Fruit fly (Drosophila melanogaster): ENCODE results near the gene Pex12.

Pex12 gene

DNA sequence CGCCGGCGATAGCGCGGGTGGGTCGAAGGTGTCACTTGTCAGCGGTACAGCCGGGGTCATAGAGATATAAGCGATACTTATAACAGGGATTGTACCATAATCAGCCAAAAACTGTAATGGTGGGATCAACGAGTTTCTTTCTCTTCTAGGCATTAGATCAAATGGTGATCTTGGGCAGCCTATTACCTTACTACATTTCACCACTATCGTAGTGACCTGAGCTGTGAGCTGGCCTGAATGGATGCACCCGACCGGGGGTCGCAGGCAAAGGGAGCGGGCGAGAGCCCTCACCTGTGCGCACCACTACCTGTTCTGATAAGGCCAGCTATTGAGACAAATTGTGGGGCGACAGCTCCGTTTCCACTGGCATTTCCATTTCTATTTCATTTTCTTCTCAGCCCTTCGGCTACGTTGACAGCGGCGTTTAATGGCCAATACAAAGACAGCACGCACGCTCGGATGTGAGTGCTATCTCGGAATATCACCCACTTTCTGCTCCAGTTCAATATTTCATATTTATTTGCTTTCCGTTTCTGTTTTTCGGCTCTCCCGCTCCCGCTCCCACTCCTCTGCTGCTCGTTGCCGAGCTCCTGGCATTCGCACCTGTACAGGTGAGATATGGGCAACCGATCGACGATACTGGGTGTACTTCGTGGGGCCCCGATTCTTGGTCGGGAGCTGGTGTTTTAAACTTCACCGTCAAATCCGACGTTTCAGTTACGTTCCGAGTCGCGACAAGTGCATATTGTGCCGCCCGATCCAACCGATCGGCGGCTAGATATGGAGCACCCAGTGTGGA, 41.1 kb downstream of the Pex12 start (continued):
- TF ChIP-seq Lim3 (GFP tag; IDR thresholded peaks at IDR 0.05) (peak; percentile 36; the same call in 1 of the 2 replicates), Dip2 (GFP tag; IDR thresholded peaks at IDR 0.05) (no peak), CG10147 (GFP tag; optimal IDR thresholded peaks at IDR 0.05) (peak; percentile 29), CG10321 (GFP tag; IDR thresholded peaks at IDR 0.05) (peak; percentile 27; the same call in 1 of the 2 replicates), Hr51 (GFP tag; optimal IDR thresholded peaks at IDR 0.05) (peak in 1 of 2 experiments; percentile 70), zfh2 (GFP tag; optimal IDR thresholded peaks at IDR 0.05) (peak; percentile 18), CG4617 (GFP tag; optimal IDR thresholded peaks at IDR 0.05; ENCODE audit: borderline replicate concordance) (peak; percentile 31), Myb (GFP tag; optimal IDR thresholded peaks at IDR 0.05) (peak; percentile 50), crc (GFP tag; optimal IDR thresholded peaks at IDR 0.05) (peak; percentile 67), C15 (GFP tag; IDR thresholded peaks at IDR 0.05) (peak; percentile 53; the same call in 1 of the 3 replicates), tll (GFP tag; optimal IDR thresholded peaks at IDR 0.05) (no peak), CG5953 (GFP tag; IDR thresholded peaks at IDR 0.05) (peak; percentile 73), fd96Cb (tag; optimal IDR thresholded peaks at IDR 0.05) (peak; percentile 85), Dbx (GFP tag; IDR thresholded peaks at IDR 0.05) (0 out of 3 replicates have a peak, but pooled peaks have one; percentile 17), oc (tag; optimal IDR thresholded peaks at IDR 0.05) (peak; percentile 84), CG7987 (GFP tag; optimal IDR thresholded peaks at IDR 0.05) (peak; percentile 12), Usf (GFP tag; optimal IDR thresholded peaks at IDR 0.05) (peak; percentile 31), tap (tag; optimal IDR thresholded peaks at IDR 0.05) (peak; percentile 71), CG7556 (GFP tag; optimal IDR thresholded peaks at IDR 0.05) (peak; percentile 64), CG6272 (GFP tag; IDR thresholded peaks at IDR 0.05) (peak; percentile 78), fd102C (GFP tag; optimal IDR thresholded peaks at IDR 0.05) (no peak), gt (GFP tag; IDR thresholded peaks at IDR 0.05) (peak; percentile 68), Doc3 (GFP tag; IDR thresholded peaks at IDR 0.05; ENCODE audit: partially characterized antibody) (no peak), CG3065 (GFP tag; optimal IDR thresholded peaks at IDR 0.05) (peak; percentile 34), Hand (GFP tag; optimal IDR thresholded peaks at IDR 0.05) (no peak), Bgb (GFP tag; IDR thresholded peaks at IDR 0.05; ENCODE audit: partially characterized antibody) (no peak), row (GFP tag; IDR thresholded peaks at IDR 0.05) (peak; percentile 84), CG8281 (tag; optimal IDR thresholded peaks at IDR 0.05) (peak; percentile 48), dysf (GFP tag; IDR thresholded peaks at IDR 0.05) (peak; percentile 82), CG2129 (GFP tag; IDR thresholded peaks at IDR 0.05; ENCODE audit: partially characterized antibody) (no peak), chinmo (GFP tag; IDR thresholded peaks at IDR 0.05; ENCODE audit: partially characterized antibody) (no peak), disco-r (GFP tag; optimal IDR thresholded peaks at IDR 0.05) (peak; percentile 5), Dfd (GFP tag; optimal IDR thresholded peaks at IDR 0.05) (no peak), wor (GFP tag; IDR thresholded peaks at IDR 0.05) (peak; percentile 83), Elba2 (GFP tag; optimal IDR thresholded peaks at IDR 0.05) (no peak), YL-1 (GFP tag; optimal IDR thresholded peaks at IDR 0.05) (no peak), BtbVII (GFP tag; optimal IDR thresholded peaks at IDR 0.05) (peak; percentile 10), inv (GFP tag; IDR thresholded peaks at IDR 0.05; ENCODE audit: partially characterized antibody) (no peak), CG6813 (GFP tag; optimal IDR thresholded peaks at IDR 0.05) (peak; percentile 66), CG3726 (GFP tag; IDR thresholded peaks at IDR 0.05) (peak; percentile 83; the same call in 2 of the 3 replicates), dati (GFP tag; IDR thresholded peaks at IDR 0.05) (peak; percentile 54; the same call in 1 of the 2 replicates), salm (tag; optimal IDR thresholded peaks at IDR 0.05) (peak; percentile 55), rib (GFP tag; IDR thresholded peaks at IDR 0.05) (peak; percentile 27; the same call in 1 of the 2 replicates), gcm (GFP tag; optimal IDR thresholded peaks at IDR 0.05) (peak; percentile 78), wdn (GFP tag; IDR thresholded peaks at IDR 0.05) (peak; percentile 77), HLHmδ (GFP tag; optimal IDR thresholded peaks at IDR 0.05) (no peak), Trl (optimal IDR thresholded peaks at IDR 0.05) (peak in 1 of 2 experiments; percentile 13), Trl (GFP tag; optimal IDR thresholded peaks at IDR 0.05) (peak; percentile 66)
